Worm (Caenorhabditis elegans): ENCODE results near the gene nhr-98.
A peak's percentile ranks its signal among the peaks of the same experiment; 100 is the strongest.

nhr-98 gene

DNA sequence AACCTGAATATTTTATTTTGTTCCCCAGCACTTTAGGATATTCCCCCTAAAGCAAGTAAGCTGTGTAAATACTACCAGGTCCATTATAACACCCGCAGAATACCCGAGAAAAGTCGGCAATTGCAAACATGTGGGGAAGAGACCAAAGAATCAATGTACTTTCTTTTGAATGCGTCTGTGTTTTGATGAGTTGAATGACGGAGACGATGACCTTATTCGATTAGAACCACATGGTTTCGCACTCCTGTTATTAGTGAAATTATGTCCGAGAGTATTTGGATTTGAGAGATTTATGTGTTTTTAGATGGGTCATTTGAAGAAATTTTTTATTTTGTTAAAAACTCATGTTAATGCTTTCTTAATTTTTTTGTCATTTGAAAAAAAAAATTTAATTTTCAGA is 11.7 kb downstream of the nhr-98 start:
- no peak for TF ChIP-seq lin-40 (tag; optimal IDR thresholded peaks at IDR 0.05)

DNA sequence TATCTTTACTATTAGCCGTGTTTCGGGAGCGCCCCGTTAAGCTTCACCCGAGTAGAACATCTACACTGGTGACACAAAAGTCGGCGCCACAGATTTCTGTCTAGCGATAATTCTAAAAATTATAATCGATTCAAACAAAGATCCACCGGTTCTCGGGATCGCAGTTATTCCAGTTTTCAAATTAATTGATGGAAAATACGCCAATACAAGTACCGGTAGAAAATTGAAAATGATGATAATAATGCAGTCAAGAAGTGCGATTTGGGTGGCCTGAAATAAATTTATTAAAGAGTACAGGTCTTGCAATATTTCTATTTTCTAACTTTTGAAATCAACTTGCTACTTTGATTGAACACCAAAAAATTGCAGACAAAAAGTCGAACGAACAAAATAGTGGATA is 13.8 kb downstream of the nhr-98 start:
- TF ChIP-seq unc-62 (GFP tag; optimal IDR thresholded peaks at IDR 0.05): no peak
- no peak for TF ChIP-seq F22D6.2 (tag; optimal IDR thresholded peaks at IDR 0.05)
- TF ChIP-seq somi-1 (GFP tag; optimal IDR thresholded peaks at IDR 0.05): no peak
- TF ChIP-seq B0035.1 (tag; optimal IDR thresholded peaks at IDR 0.05): no peak
- TF ChIP-seq egl-44 (GFP tag; IDR thresholded peaks at IDR 0.05): no peak

DNA sequence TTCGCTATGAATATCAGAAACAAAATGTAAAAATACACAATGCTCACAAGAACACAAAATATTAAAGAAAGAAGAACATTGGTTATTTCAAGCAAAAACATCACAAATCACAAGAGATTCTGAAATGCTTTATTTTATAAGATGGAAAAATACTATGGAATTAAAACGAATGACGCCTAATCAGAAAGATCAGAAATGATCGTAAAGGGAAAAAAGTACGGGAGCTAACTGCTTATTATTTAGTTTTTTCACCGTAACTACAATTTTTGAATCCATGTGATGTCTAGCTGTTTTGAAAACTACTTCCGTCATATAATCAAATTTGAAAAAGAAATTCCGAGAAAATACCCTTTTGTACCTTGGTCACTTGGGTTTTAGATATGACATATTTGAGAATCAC is 14.8 kb downstream of the nhr-98 start, which contains the start of gene srbc-57:
srbc-57 (minus strand) TSS at position 101 of the 400 bp plus-strand sequence.
- no peak for TF ChIP-seq T07F8.4 (tag; optimal IDR thresholded peaks at IDR 0.05)
- TF ChIP-seq Y53G8AR.9 (GFP tag; conservative IDR thresholded peaks at IDR 0.05): no peak
- no peak for TF ChIP-seq ztf-22 (GFP tag; optimal IDR thresholded peaks at IDR 0.05)
- TF ChIP-seq bed-2 (GFP tag; IDR thresholded peaks at IDR 0.05): no peak

- TF ChIP-seq sea-2 (GFP tag; IDR thresholded peaks at IDR 0.05): no peak
- TF ChIP-seq egl-18 (GFP tag; IDR thresholded peaks at IDR 0.05): no peak
- no peak for TF ChIP-seq tbx-9 (tag; optimal IDR thresholded peaks at IDR 0.05; ENCODE audit: borderline replicate concordance)
- TF ChIP-seq mes-4 (tag; optimal IDR thresholded peaks at IDR 0.05): no peak
- no peak for TF ChIP-seq cebp-2 (GFP tag; IDR thresholded peaks at IDR 0.05)
- no peak for TF ChIP-seq nhr-27 (tag; optimal IDR thresholded peaks at IDR 0.05)
- TF ChIP-seq bed-2 (GFP tag; IDR thresholded peaks at IDR 0.05): no peak
- TF ChIP-seq Y53G8AR.9 (GFP tag; conservative IDR thresholded peaks at IDR 0.05): no peak
- TF ChIP-seq zim-3 (tag; optimal IDR thresholded peaks at IDR 0.05): no peak
- no peak for TF ChIP-seq lin-26 (GFP tag; IDR thresholded peaks at IDR 0.05)
- no peak for TF ChIP-seq egrh-3 (GFP tag; IDR thresholded peaks at IDR 0.05)
Measured at ce11 chrV:472589-472988, 18.9 kb downstream of the nhr-98 start, which contains the start of gene srt-31. TSS of gene srt-31 (plus strand) at chrV:472889.

DNA sequence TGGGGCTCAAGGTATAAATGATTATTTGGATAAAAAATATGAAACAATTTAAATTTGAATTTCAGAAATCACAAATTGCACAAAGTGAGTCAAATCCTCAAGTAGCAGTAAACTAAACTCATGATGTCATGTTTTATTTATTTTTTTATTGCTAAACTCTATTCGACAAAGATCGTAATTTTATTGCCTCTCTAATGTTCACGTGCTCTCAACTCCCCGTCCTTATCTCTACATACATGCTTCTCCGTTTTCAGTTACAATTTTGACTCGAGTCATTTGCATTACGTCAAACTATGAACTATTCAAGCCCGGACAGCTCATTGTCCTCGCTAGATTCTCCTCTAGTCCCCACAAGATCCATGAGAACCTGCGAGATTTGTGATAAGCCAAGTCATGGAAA is 20.8 kb downstream of the nhr-98 start, which contains the start of gene nhr-99:
nhr-99 (plus strand) TSS at position 263 of the 400 bp plus-strand sequence.
- TF ChIP-seq sdz-38 (tag; optimal IDR thresholded peaks at IDR 0.05): no peak
- no peak for TF ChIP-seq ceh-40 (GFP tag; IDR thresholded peaks at IDR 0.05)
- no peak for TF ChIP-seq fkh-3 (tag; optimal IDR thresholded peaks at IDR 0.05)
- peak; percentile 59 for TF ChIP-seq nhr-80 (tag; optimal IDR thresholded peaks at IDR 0.05)
- TF ChIP-seq atf-7 (tag; optimal IDR thresholded peaks at IDR 0.05): peak; percentile 46

DNA sequence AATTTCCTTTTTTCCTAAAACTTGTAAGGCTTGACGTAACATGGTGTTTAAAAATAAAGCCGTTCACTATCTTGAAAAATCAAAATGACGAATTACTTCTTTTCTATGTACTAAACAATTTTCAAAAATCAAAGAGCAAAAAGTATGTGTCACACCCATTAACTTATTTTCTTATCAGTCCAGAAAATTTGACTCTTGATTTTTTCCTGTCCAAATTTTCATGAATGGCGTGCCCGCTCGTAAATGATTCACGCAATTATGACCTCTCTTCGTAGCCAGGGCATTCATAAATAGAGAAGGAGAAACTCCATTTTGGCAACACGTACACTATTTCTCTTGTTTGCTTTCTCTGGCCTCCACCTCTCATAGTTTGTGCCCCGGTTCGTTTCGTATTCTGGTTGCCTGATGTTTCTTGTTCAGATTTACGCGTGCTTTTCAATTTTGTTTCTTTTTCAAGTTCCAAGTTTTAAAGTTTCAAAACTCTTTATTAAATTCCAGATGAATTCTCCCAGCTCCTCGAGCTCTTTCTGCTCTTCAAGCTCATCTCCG is 24.1 kb downstream of the nhr-98 start, which contains the start of gene nhr-55:
nhr-55 (plus strand) TSS at position 499 of the 549 bp plus-strand sequence.
- no peak for TF ChIP-seq cebp-1 (GFP tag; IDR thresholded peaks at IDR 0.05)
- peak; percentile 3 for TF ChIP-seq cebp-1 (tag; optimal IDR thresholded peaks at IDR 0.05)
- TF ChIP-seq dpff-1 (tag; optimal IDR thresholded peaks at IDR 0.05): no peak
- TF ChIP-seq nhr-80 (tag; optimal IDR thresholded peaks at IDR 0.05): peak; percentile 63

ce11 chrV:479046-479445 is 25.4 kb downstream of the nhr-98 start:
- TF ChIP-seq F55B11.4 (tag; optimal IDR thresholded peaks at IDR 0.05; ENCODE audit: borderline replicate concordance, insufficient read depth) (no peak), lin-40 (tag; optimal IDR thresholded peaks at IDR 0.05) (no peak), nhr-27 (tag; optimal IDR thresholded peaks at IDR 0.05) (no peak), nfya-2 (GFP tag; IDR thresholded peaks at IDR 0.05) (no peak), nhr-80 (tag; optimal IDR thresholded peaks at IDR 0.05) (peak; percentile 30), nhr-179 (tag; optimal IDR thresholded peaks at IDR 0.05) (no peak), snpc-3.4 (tag; optimal IDR thresholded peaks at IDR 0.05) (no peak)

All from whole organism, young adult.